Worm (Caenorhabditis elegans) whole organism, young adult: ENCODE measurements around the gene lmtr-2.

Source experiments
- F49E8.2 ChIP-seq: sonication (generic microtip); optimal IDR thresholded peaks from 3 replicates; lab custom pipeline; 2017; ENCODE audit warnings: missing genetic modification characterization, mild to moderate bottlenecking, missing compliant biosample characterization, antibody characterized with exemption, moderate library complexity; ENCODE audit not compliant: insufficient read depth
- F52B5.7 ChIP-seq: sonication (generic microtip); optimal IDR thresholded peaks from 2 replicates; lab custom pipeline; 2016; ENCODE audit warnings: mild to moderate bottlenecking, missing genetic modification characterization, missing compliant biosample characterization
- F57A8.1 ChIP-seq: fragments of 200-800 bp; sonication (Bioruptor generic); optimal IDR thresholded peaks from 2 replicates; lab custom pipeline; 2018; ENCODE audit warnings: mild to moderate bottlenecking, missing genetic modification characterization, moderate library complexity, missing compliant biosample characterization
- atf-7 ChIP-seq: sonication (generic microtip); optimal IDR thresholded peaks from 2 replicates; lab custom pipeline; 2017; ENCODE audit warnings: mild to moderate bottlenecking, missing genetic modification characterization, missing compliant biosample characterization
- attf-3 ChIP-seq: fragments of 200-800 bp; sonication (Bioruptor generic); conservative IDR thresholded peaks from 2 replicates; pipeline ENCODE4 v1.3.6; 2022; ENCODE audit warnings: missing genetic modification reagents, missing genetic modification characterization, missing compliant biosample characterization
- dpff-1 ChIP-seq: sonication (generic microtip); optimal IDR thresholded peaks from 2 replicates; lab custom pipeline; 2017; ENCODE audit warnings: mild to moderate bottlenecking, missing genetic modification characterization, missing compliant biosample characterization
- ekl-4 ChIP-seq: fragments of 200-800 bp; sonication (Bioruptor generic); IDR thresholded peaks from 2 replicates; pipeline ENCODE4 v1.3.6; 2022; ENCODE audit warnings: missing genetic modification reagents, missing genetic modification characterization, missing compliant biosample characterization
- lin-35 ChIP-seq, 3 experiments: fragments of 150-350 bp in 2 of 3; sonication (generic microtip) in 1 of 3; optimal IDR thresholded peaks; 2 replicates each; lab custom pipeline; 2014 to 2018; ENCODE audit warnings: missing biosample characterization in 3 of 3, missing genetic modification characterization in 3 of 3, missing genetic modification reagents in 3 of 3
- nfya-1 ChIP-seq: sonication (generic microtip); optimal IDR thresholded peaks from 2 replicates; lab custom pipeline; 2017; ENCODE audit warnings: antibody characterized with exemption, missing compliant biosample characterization, missing genetic modification characterization, borderline replicate concordance; ENCODE audit not compliant: insufficient read depth
- unc-62 ChIP-seq: fragments of 150-350 bp; optimal IDR thresholded peaks from 2 replicates; lab custom pipeline; 2014; ENCODE audit warnings: missing biosample characterization, missing genetic modification reagents, missing genetic modification characterization
- ztf-18 ChIP-seq: sonication (generic microtip); optimal IDR thresholded peaks from 2 replicates; lab custom pipeline; 2016; ENCODE audit warnings: missing genotype, mild to moderate bottlenecking, missing genetic modification characterization, missing compliant biosample characterization
- ztf-22 ChIP-seq: fragments of 200-800 bp; sonication (Bioruptor generic); optimal IDR thresholded peaks from 2 replicates; lab custom pipeline; 2018; ENCODE audit warnings: mild to moderate bottlenecking, missing genetic modification characterization, moderate library complexity, missing compliant biosample characterization
- ztf-25 ChIP-seq: fragments of 200-800 bp; sonication (Bioruptor generic); IDR thresholded peaks from 2 replicates; pipeline ENCODE4 v1.3.6; 2022; ENCODE audit warnings: missing genetic modification reagents, missing genetic modification characterization, missing compliant biosample characterization

ce11 chrV:8054130-8054529 is 43.2 kb upstream of the lmtr-2 start, which contains the start of gene ZC513.2:
- TF ChIP-seq unc-62 = no peak
- no peak for TF ChIP-seq lin-35 (GFP tag; optimal IDR thresholded peaks at IDR 0.05; lab: Kevin White, UChicago)
- TF ChIP-seq ztf-22 (GFP tag; lab: Kevin White, UChicago) = no peak
- no peak for TF ChIP-seq F52B5.7 (tag; lab: Kevin White, UChicago)
- TF ChIP-seq ekl-4 (GFP tag; lab: Robert Waterston, UW) = no peak
- no peak for TF ChIP-seq ztf-25 (GFP tag; lab: Robert Waterston, UW)
- TF ChIP-seq nfya-1 (tag; lab: Kevin White, UChicago) = no peak
- TF ChIP-seq F49E8.2 (tag; lab: Kevin White, UChicago) = no peak
- no peak for TF ChIP-seq attf-3 (GFP tag; lab: Robert Waterston, UW)
- TF ChIP-seq ztf-18 (tag; lab: Kevin White, UChicago) = no peak
- TF ChIP-seq dpff-1 (tag; lab: Kevin White, UChicago) = no peak
- no peak for TF ChIP-seq atf-7
- no peak for TF ChIP-seq F57A8.1 (GFP tag; lab: Kevin White, UChicago)
